Fruit fly (Drosophila melanogaster): ENCODE data around the gene OdsH.

OdsH gene

dm6 chrX:17826807-17827703 lies 36.2 kb downstream of the OdsH start, which contains the start of gene Socs16D (continued):
- TF ChIP-seq sob (GFP tag; IDR thresholded peaks at IDR 0.05): peak; percentile 69
- TF ChIP-seq corto (GFP tag; optimal IDR thresholded peaks at IDR 0.05): no peak
- TF ChIP-seq nom (GFP tag; optimal IDR thresholded peaks at IDR 0.05): peak; percentile 73
- no peak for TF ChIP-seq ac (GFP tag; optimal IDR thresholded peaks at IDR 0.05)
- TF ChIP-seq Drgx (GFP tag; IDR thresholded peaks at IDR 0.05): no peak; the same call in 1 of the 2 replicates
- TF ChIP-seq luna (GFP tag; optimal IDR thresholded peaks at IDR 0.05): peak; percentile 25
- no peak for TF ChIP-seq CG2889 (GFP tag; IDR thresholded peaks at IDR 0.05)
- TF ChIP-seq insv (GFP tag; optimal IDR thresholded peaks at IDR 0.05): peak; percentile 83 to 97
- TF ChIP-seq kay (GFP tag; optimal IDR thresholded peaks at IDR 0.05): no peak
- peak; percentile 96 for TF ChIP-seq CG34224 (GFP tag; IDR thresholded peaks at IDR 0.05; ENCODE audit: partially characterized antibody)
- peak; percentile 70 for TF ChIP-seq E2f2 (GFP tag; IDR thresholded peaks at IDR 0.05)
- TF ChIP-seq zfh1 (GFP tag; IDR thresholded peaks at IDR 0.05): peak; percentile 15; the same call in 1 of the 3 replicates
- TF ChIP-seq CG1233 (GFP tag; optimal IDR thresholded peaks at IDR 0.05): peak; percentile 5
- no peak for TF ChIP-seq H15 (GFP tag; IDR thresholded peaks at IDR 0.05)
- peak; percentile 96 for TF ChIP-seq zen2 (GFP tag; IDR thresholded peaks at IDR 0.05; ENCODE audit: partially characterized antibody)
- peak; percentile 95 for TF ChIP-seq Dref (GFP tag; IDR thresholded peaks at IDR 0.05)
- TF ChIP-seq danr (GFP tag; IDR thresholded peaks at IDR 0.05): no peak
- TF ChIP-seq MTF-1 (GFP tag; optimal IDR thresholded peaks at IDR 0.05; ENCODE audit: borderline replicate concordance): peak; percentile 31
- peak; percentile 98 for TF ChIP-seq CG16813 (GFP tag; IDR thresholded peaks at IDR 0.05; ENCODE audit: partially characterized antibody)
- TF ChIP-seq nerfin-2 (GFP tag; IDR thresholded peaks at IDR 0.05; ENCODE audit: partially characterized antibody): peak; percentile 93
- TF ChIP-seq dm (GFP tag; optimal IDR thresholded peaks at IDR 0.05): peak; percentile 56
- no peak for TF ChIP-seq Kr (GFP tag; optimal IDR thresholded peaks at IDR 0.05)
- peak; percentile 68 for TF ChIP-seq lilli (GFP tag; optimal IDR thresholded peaks at IDR 0.05)
- peak; percentile 13 for TF ChIP-seq BtbVII (GFP tag; optimal IDR thresholded peaks at IDR 0.05)
- TF ChIP-seq CG11456 (GFP tag; IDR thresholded peaks at IDR 0.05): peak; percentile 59; the same call in 1 of the 3 replicates
- peak; percentile 17 for TF ChIP-seq CG1832 (GFP tag; optimal IDR thresholded peaks at IDR 0.05)
- peak in 1 of 2 experiments; percentile 46 for TF ChIP-seq bsh (GFP tag; optimal IDR thresholded peaks at IDR 0.05)
- TF ChIP-seq CG16863 (GFP tag; optimal IDR thresholded peaks at IDR 0.05): no peak
- TF ChIP-seq CG12155 (GFP tag; optimal IDR thresholded peaks at IDR 0.05): peak; percentile 36
- peak; percentile 20 for TF ChIP-seq odd (GFP tag; optimal IDR thresholded peaks at IDR 0.05)
- TF ChIP-seq Scr (GFP tag; IDR thresholded peaks at IDR 0.05; ENCODE audit: partially characterized antibody): peak; percentile 95
- peak; percentile 51 for TF ChIP-seq CG8924 (tag; optimal IDR thresholded peaks at IDR 0.05)
- TF ChIP-seq unc-4 (GFP tag; IDR thresholded peaks at IDR 0.05; ENCODE audit: partially characterized antibody): peak; percentile 97
- TF ChIP-seq HLH4C (GFP tag; IDR thresholded peaks at IDR 0.05; ENCODE audit: partially characterized antibody): peak; percentile 94
- TF ChIP-seq jumu (GFP tag; optimal IDR thresholded peaks at IDR 0.05): peak; percentile 45
- peak; percentile 32 for TF ChIP-seq grau (tag; optimal IDR thresholded peaks at IDR 0.05)
- TF ChIP-seq CG15073 (GFP tag; optimal IDR thresholded peaks at IDR 0.05): no peak
- TF ChIP-seq CG9876 (GFP tag; optimal IDR thresholded peaks at IDR 0.05): peak; percentile 54
- TF ChIP-seq CG11247 (GFP tag; IDR thresholded peaks at IDR 0.05): no peak
- no peak for TF ChIP-seq Fer2 (tag; optimal IDR thresholded peaks at IDR 0.05)
- TF ChIP-seq CG6254 (GFP tag; optimal IDR thresholded peaks at IDR 0.05): no peak
- TF ChIP-seq CG5245 (GFP tag; optimal IDR thresholded peaks at IDR 0.05): no peak
- peak; percentile 70 for TF ChIP-seq CG14710 (tag; optimal IDR thresholded peaks at IDR 0.05)
- TF ChIP-seq Sry-δ (GFP tag; optimal IDR thresholded peaks at IDR 0.05): peak; percentile 100
- TF ChIP-seq Antp (GFP tag; optimal IDR thresholded peaks at IDR 0.05): peak; percentile 55
- peak; percentile 6 for TF ChIP-seq CG7839 (tag; optimal IDR thresholded peaks at IDR 0.05)
- peak; percentile 94 for TF ChIP-seq CG2116 (GFP tag; optimal IDR thresholded peaks at IDR 0.05)
